Worm (Caenorhabditis elegans) whole organism, midembryonic: ENCODE measurements around the gene sdz-27.
A peak's percentile ranks its signal among the peaks of the same experiment; 100 is the strongest.

Experiments used
- T22C8.4 ChIP-seq: fragments of 200-800 bp; sonication (Bioruptor generic); IDR thresholded peaks from 2 replicates; pipeline ENCODE4 v1.3.6; 2022; ENCODE audit warnings: missing genetic modification characterization, missing compliant biosample characterization
- cog-1 ChIP-seq: sonication (generic microtip); optimal IDR thresholded peaks from 2 replicates; lab custom pipeline; 2016; ENCODE audit warnings: missing genetic modification characterization, missing compliant biosample characterization
- flt-1 ChIP-seq: fragments of 200-800 bp; sonication (Bioruptor generic); IDR thresholded peaks from 2 replicates; pipeline ENCODE4 v1.3.6; 2022; ENCODE audit warnings: missing genetic modification characterization, missing compliant biosample characterization
- klf-2 ChIP-seq: fragments of 200-800 bp; sonication (Bioruptor generic); conservative IDR thresholded peaks from 2 replicates; pipeline ENCODE4 v1.3.6; 2022; ENCODE audit warnings: missing genetic modification reagents, missing genetic modification characterization, missing compliant biosample characterization
- med-1 ChIP-seq: sonication (generic microtip); optimal IDR thresholded peaks from 2 replicates; lab custom pipeline; 2017; ENCODE audit warnings: missing genetic modification characterization, mild to moderate bottlenecking, missing compliant biosample characterization, antibody characterized with exemption, missing genetic modification reagents; ENCODE audit not compliant: insufficient read depth
- ref-1 ChIP-seq: fragments of 200-800 bp; sonication (Bioruptor generic); conservative IDR thresholded peaks from 2 replicates; pipeline ENCODE4 v1.3.6; 2022; ENCODE audit warnings: missing genetic modification reagents, missing genetic modification characterization, missing compliant biosample characterization
- tab-1 ChIP-seq: fragments of 200-800 bp; sonication (Bioruptor generic); IDR thresholded peaks from 2 replicates; pipeline ENCODE4 v1.3.6; 2022; ENCODE audit warnings: missing genetic modification characterization, missing compliant biosample characterization
- ztf-23 ChIP-seq: fragments of 200-800 bp; sonication (Bioruptor generic); IDR thresholded peaks from 2 replicates; pipeline ENCODE4 v1.3.6; 2022; ENCODE audit warnings: missing genetic modification reagents, missing genetic modification characterization, missing compliant biosample characterization
- ztf-29 ChIP-seq: fragments of 200-800 bp; sonication (Bioruptor generic); IDR thresholded peaks from 2 replicates; pipeline ENCODE4 v1.3.6; 2022; ENCODE audit warnings: missing genetic modification reagents, missing genetic modification characterization, missing compliant biosample characterization

Gene sdz-27

DNA sequence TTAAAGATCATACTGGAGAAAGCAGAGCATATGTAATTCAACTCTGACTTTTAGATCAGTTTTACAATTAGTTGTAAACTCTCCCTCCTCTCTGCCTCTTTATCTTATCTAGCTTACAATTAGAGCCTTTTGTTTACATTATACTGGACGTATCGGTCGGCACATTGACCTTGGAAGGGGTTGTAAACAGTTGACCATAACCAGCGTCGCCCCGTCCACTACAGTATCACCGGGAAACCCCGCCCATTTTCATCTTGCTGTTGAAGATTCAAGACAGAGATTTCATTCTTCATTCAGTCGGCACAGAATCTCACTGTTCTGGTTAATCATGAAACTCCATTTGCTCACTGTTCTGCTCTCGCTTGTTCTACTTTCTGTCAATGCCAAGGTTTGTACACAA lies at the start of gene sdz-27:
TSS of gene sdz-27 (plus strand) at position 301 of the 400 bp plus-strand sequence.
- no peak for TF ChIP-seq tab-1 (GFP tag; lab: Robert Waterston, UW)
- no peak for TF ChIP-seq ztf-29 (GFP tag; lab: Robert Waterston, UW)
- TF ChIP-seq ref-1: no peak
- TF ChIP-seq cog-1 (tag; lab: Kevin White, UChicago): no peak
- TF ChIP-seq flt-1 (GFP tag; lab: Robert Waterston, UW): no peak

DNA sequence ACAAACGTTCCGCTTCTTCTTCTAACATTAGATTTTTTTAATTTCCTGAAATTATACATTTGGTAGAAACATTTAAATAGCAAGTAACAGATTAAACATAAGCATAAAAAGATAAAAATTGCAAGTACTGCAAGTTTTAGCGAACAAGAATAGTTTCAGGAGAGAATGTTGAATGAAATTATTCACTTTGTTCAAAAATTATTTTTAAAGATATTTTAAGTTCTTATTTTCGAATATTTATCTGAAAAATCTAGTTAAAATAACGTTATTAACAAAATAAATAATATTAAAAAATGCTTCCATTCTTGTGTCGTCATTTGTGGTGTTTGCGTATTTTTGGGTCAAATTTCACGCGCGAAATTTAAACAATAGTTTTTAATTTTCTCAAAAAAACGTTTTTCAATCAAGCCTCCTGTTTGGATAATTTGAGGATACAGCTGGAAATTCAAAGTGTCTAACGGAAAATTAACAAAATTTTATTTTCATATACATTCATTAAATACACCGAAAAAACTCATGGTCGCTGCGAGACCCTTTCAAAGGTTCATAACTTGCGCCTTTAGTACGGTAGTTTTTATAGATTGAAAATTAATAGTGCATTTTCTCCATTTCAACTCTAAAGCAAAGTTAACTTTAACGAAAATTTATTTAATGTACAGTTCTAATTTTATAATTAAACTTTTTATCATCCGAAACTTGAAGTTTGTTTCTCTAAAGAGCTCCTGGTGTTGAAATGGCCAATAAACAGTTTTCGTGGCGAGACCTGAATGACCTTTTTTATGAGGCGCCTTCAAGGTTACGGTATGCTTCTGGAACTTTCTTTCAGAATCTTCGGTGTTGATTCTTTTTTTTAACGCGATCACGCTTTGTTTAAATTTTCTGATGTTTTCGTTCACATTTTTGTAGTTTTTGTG lies 44.3 kb upstream of the sdz-27 start, which contains the start of gene skih-2:
TSS of gene skih-2 (minus strand) at position 51 of the 914 bp plus-strand sequence.
- no peak for TF ChIP-seq tab-1 (GFP tag; lab: Robert Waterston, UW)
- TF ChIP-seq T22C8.4: no peak
- TF ChIP-seq cog-1 (tag; lab: Kevin White, UChicago): no peak
- no peak for TF ChIP-seq med-1 (GFP tag; lab: Kevin White, UChicago)
- no peak for TF ChIP-seq ztf-29 (GFP tag; lab: Robert Waterston, UW)
- no peak for TF ChIP-seq ref-1
- no peak for TF ChIP-seq ztf-23 (GFP tag; lab: Robert Waterston, UW)
- no peak for TF ChIP-seq klf-2 (GFP tag; lab: Robert Waterston, UW)
- TF ChIP-seq flt-1 (GFP tag; lab: Robert Waterston, UW): no peak

DNA sequence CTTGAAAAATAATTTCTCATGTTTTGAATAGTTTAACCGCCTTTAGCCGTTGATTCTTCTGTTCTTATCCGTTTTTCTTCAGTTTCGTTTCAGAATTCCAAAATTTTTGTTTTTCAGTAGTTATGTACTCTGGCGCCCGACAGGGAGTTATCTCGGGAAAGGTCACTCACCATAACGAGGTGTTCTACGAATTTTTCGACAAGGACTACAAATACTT lies 43.7 kb upstream of the sdz-27 start, which contains the start of gene F01G4.4:
TSS of gene F01G4.4 (plus strand) at position 118 of the 217 bp plus-strand sequence.
- TF ChIP-seq med-1 (GFP tag; lab: Kevin White, UChicago) (no peak), ztf-29 (GFP tag; lab: Robert Waterston, UW) (no peak), klf-2 (GFP tag; lab: Robert Waterston, UW) (no peak), ztf-23 (GFP tag; lab: Robert Waterston, UW) (no peak), flt-1 (GFP tag; lab: Robert Waterston, UW) (no peak), ref-1 (no peak), cog-1 (tag; lab: Kevin White, UChicago) (no peak), T22C8.4 (no peak), tab-1 (GFP tag; lab: Robert Waterston, UW) (no peak)

DNA sequence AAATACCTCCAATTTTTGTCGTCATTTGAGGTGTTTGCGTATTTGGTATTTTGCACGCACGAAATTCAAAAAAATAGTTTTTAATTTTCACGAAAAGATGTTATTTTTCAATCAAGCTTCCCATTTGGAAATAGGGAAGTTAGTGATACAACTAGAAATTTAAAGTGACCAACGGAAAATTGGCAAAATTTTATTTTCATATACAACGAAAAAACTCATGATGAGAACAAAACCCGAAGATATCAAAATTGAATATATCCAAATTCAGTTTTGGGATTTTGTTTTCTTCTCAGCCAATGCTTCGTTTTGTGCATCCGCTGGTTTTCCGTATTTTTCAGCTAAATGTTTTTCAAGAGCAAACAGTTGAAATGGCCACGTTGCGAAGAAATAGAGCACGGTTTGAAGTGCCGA lies 40.9 kb upstream of the sdz-27 start:
- TF ChIP-seq cog-1 (tag; lab: Kevin White, UChicago) (no peak), klf-2 (GFP tag; lab: Robert Waterston, UW) (no peak), ref-1 (no peak), ztf-23 (GFP tag; lab: Robert Waterston, UW) (no peak)

DNA sequence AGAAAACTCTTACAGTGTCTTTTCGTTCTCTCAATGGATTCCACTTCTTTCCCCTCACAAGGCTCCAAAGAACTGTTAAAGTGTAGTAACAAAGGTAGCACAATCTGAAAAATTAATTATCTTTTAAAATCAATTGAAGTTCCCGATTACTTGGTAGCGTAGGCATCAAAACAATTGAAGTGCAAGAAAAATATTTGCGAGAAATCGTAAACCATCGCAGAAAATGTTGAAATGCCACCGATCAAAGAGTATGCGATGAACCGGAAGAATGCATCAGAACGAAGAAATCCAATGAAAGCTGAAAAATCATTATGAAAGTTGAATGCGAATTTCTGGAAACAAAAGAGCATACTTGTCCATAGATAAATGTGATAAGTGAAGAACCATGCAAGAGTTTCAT lies 40.3 kb upstream of the sdz-27 start:
- TF ChIP-seq ztf-23 (GFP tag; lab: Robert Waterston, UW): no peak
- no peak for TF ChIP-seq klf-2 (GFP tag; lab: Robert Waterston, UW)
- TF ChIP-seq cog-1 (tag; lab: Kevin White, UChicago): no peak
- TF ChIP-seq T22C8.4: no peak
- TF ChIP-seq med-1 (GFP tag; lab: Kevin White, UChicago): no peak
- TF ChIP-seq flt-1 (GFP tag; lab: Robert Waterston, UW): no peak
- TF ChIP-seq ztf-29 (GFP tag; lab: Robert Waterston, UW): no peak
- no peak for TF ChIP-seq ref-1
- TF ChIP-seq tab-1 (GFP tag; lab: Robert Waterston, UW): no peak

DNA sequence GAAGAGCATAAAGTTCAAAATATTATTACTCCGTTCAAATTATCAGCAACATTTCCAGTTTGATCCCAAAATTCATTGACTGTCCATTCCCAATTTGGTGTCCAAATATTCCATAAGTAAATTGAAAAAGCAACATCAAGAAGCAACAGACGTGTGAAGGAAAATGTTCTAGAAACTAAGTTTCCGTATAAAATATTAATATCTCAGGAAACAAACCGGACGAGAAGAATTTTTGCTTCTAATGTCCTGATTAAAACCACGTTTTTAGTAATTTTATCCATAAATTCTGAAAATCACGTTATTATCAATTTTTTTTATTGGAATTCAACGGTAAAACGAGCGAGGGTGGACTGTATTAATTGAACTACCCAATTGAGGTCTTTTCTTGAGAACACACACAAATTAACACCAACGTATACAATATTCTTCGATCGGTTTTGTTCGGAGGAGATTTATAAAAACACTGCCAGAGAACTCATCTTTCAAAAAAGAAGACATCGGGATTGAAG lies 39.8 kb upstream of the sdz-27 start, which contains the start of gene pigq-1:
TSS of gene pigq-1 (minus strand) at position 286 of the 509 bp plus-strand sequence.
- no peak for TF ChIP-seq flt-1 (GFP tag; lab: Robert Waterston, UW)

DNA sequence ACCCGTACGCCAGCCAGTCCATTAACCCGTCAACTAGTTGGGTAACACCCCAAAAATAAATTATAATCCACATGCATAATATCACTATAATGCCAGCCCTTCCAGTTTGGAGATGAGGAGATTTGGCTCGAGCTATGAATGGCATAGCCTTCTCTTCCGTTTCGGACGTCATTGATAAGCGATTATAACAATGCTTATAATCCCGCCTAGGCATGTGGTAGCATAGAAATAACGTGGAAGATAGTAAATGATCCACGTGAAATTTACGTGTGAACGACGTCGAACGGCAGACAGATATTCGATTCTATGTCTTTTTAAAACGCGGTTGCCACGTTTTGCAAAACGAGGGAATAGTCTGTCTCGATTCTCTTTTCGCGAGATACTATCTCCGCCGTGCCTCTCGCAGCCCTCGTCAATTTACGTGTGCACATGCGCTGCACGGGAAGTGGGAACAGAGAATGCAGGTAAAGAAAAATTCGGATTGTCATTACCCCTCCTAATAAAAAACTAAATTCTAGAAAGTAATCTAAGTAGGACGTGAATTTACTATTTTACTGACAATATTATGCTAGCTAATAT lies 38.0 kb upstream of the sdz-27 start:
- no peak for TF ChIP-seq T22C8.4
- 0 out of 2 replicates have a peak, but pooled peaks have one; percentile 7 for TF ChIP-seq flt-1 (GFP tag; lab: Robert Waterston, UW)

DNA sequence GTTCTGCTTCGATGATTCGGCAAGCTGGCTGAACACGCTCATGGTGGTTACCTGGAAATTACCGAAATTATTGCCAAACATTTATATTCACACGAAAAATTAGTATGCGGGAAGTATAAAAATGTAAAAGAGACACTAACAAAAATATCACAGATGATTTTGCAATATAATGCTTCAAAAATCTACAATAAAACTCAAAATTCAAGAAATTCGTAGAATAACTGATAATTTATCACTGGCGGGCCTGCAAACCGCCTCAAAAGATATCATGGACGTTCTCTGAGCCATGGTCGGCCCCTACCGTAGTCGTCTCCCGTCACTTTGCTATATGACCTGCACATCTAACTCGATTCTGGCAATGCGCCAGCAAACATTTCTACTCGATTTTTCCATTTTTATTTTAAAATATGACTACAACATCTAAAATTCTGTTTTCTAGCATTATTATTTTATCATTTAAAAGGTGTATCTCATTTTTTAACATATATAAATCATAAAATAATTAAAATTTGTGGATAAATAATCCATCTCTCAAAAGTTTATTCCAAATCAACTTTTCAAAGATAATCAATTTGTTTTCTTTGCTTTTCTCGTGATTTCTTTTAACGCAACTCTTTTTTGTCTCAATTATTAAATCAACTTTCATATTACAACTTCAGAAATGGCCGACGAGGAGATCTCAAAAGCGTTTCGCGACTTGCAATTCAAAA lies 37.2 kb upstream of the sdz-27 start, which contains the start of the genes F01G4.6 and pfd-1:
TSS of gene F01G4.6 (minus strand) at position 51 of the 710 bp plus-strand sequence.
TSS of gene pfd-1 (plus strand) at position 660 of the 710 bp plus-strand sequence.
- TF ChIP-seq ztf-23 (GFP tag; lab: Robert Waterston, UW) (peak; percentile 68), flt-1 (GFP tag; lab: Robert Waterston, UW) (0 out of 2 replicates have a peak, but pooled peaks have one; percentile 39), klf-2 (GFP tag; lab: Robert Waterston, UW) (no peak)

DNA sequence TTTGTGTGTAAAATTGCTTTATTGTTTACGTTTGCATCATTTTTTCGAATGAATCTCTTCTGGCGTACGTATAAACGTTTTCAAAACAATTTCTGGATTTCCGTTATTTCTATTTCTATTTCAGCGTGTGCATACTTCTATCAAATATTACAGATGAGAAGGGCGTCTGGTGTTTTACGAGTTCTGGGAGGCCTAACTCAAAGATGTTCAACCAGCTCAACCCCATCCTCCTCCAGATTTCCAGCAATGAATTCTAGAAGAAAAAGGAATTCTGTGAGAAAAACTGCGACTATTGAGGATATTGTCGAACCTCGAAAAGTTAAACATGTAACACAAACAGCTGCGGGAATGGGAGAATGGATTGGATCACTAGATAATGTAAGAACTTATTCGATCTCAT lies 36.0 kb upstream of the sdz-27 start, which contains the start of gene C08F8.2:
TSS of gene C08F8.2 (plus strand) at position 154 of the 400 bp plus-strand sequence.
- no peak for TF ChIP-seq T22C8.4
- TF ChIP-seq med-1 (GFP tag; lab: Kevin White, UChicago): no peak
- TF ChIP-seq tab-1 (GFP tag; lab: Robert Waterston, UW): no peak
